Fruit fly (Drosophila melanogaster) whole organism, embryonic: ENCODE results near the gene CG33791.
A peak's percentile ranks its signal among the peaks of the same experiment; 100 is the strongest.

ENCODE experiments used
- ATbp ChIP-seq: fragments of 200-800 bp; sonication (Bioruptor generic); optimal IDR thresholded peaks from 2 replicates; lab custom pipeline; 2017; ENCODE audit warnings: missing biosample characterization, mild to moderate bottlenecking, missing genetic modification characterization, missing genetic modification reagents
- Adf1 ChIP-seq: fragments of 200-800 bp; sonication (Bioruptor generic); IDR thresholded peaks from 2 replicates; pipeline ENCODE4 v1.3.6; 2022; ENCODE audit warnings: missing biosample characterization, missing genetic modification characterization
- Asciz ChIP-seq: fragments of 200-800 bp; sonication (Bioruptor generic); optimal IDR thresholded peaks from 2 replicates; lab custom pipeline; 2017; ENCODE audit warnings: missing biosample characterization, mild to moderate bottlenecking, missing genetic modification characterization, missing genetic modification reagents
- CG10431 ChIP-seq: fragments of 200-800 bp; sonication (Bioruptor generic); optimal IDR thresholded peaks from 3 replicates; lab custom pipeline; 2018; ENCODE audit warnings: missing biosample characterization, mild to moderate bottlenecking, missing genetic modification characterization
- CG11456 ChIP-seq: fragments of 200-800 bp; sonication (Bioruptor generic); IDR thresholded peaks from 3 replicates; pipeline ENCODE4 v1.3.6; 2022; ENCODE audit warnings: missing biosample characterization, missing genetic modification characterization
- CG13624 ChIP-seq: fragments of 200-800 bp; sonication (Bioruptor generic); optimal IDR thresholded peaks from 2 replicates; lab custom pipeline; 2016; ENCODE audit warnings: missing biosample characterization, missing genetic modification characterization
- CG17912 ChIP-seq: fragments of 200-800 bp; sonication (Bioruptor generic); optimal IDR thresholded peaks from 2 replicates; lab custom pipeline; 2018; ENCODE audit warnings: missing biosample characterization, mild to moderate bottlenecking, missing genetic modification characterization
- CG18262 ChIP-seq: fragments of 200-800 bp; optimal IDR thresholded peaks from 3 replicates; lab custom pipeline; 2019; ENCODE audit warnings: missing biosample characterization, mild to moderate bottlenecking, missing genetic modification characterization, moderate library complexity
- CG2199 ChIP-seq: fragments of 200-800 bp; sonication (Bioruptor generic); IDR thresholded peaks from 3 replicates; pipeline ENCODE4 v1.3.6; 2022; ENCODE audit warnings: missing biosample characterization, missing genetic modification characterization
- CG30020 ChIP-seq: fragments of 200-800 bp; optimal IDR thresholded peaks from 2 replicates; lab custom pipeline; 2019; ENCODE audit warnings: missing biosample characterization, mild to moderate bottlenecking, missing genetic modification characterization, moderate library complexity
- CG31224 ChIP-seq: fragments of 200-800 bp; sonication (Bioruptor generic); IDR thresholded peaks from 2 replicates; pipeline ENCODE4 v1.3.6; 2022; ENCODE audit warnings: missing biosample characterization, missing genetic modification characterization
- CG31441 ChIP-seq: fragments of 200-800 bp; sonication (Bioruptor generic); IDR thresholded peaks from 2 replicates; pipeline ENCODE4 v1.3.6; 2022; ENCODE audit warnings: missing biosample characterization, missing genetic modification characterization
- CG3281 ChIP-seq: fragments of 200-800 bp; sonication (Bioruptor generic); optimal IDR thresholded peaks from 3 replicates; lab custom pipeline; 2017; ENCODE audit warnings: missing biosample characterization, mild to moderate bottlenecking, missing genetic modification characterization
- CG6254 ChIP-seq: fragments of 200-800 bp; sonication (Bioruptor generic); optimal IDR thresholded peaks from 3 replicates; lab custom pipeline; 2017; ENCODE audit warnings: mild to moderate bottlenecking, missing biosample characterization, missing genetic modification reagents, missing genetic modification characterization
- CG7271 ChIP-seq: fragments of 200-800 bp; sonication (Bioruptor generic); optimal IDR thresholded peaks from 2 replicates; lab custom pipeline; 2018; ENCODE audit warnings: missing biosample characterization, mild to moderate bottlenecking, missing genetic modification characterization, moderate library complexity
- CG7372 ChIP-seq: fragments of 200-800 bp; sonication (Bioruptor generic); IDR thresholded peaks from 2 replicates; pipeline ENCODE4 v1.3.6; 2022; ENCODE audit warnings: missing biosample characterization, missing genetic modification characterization
- CG9437 ChIP-seq: fragments of 200-800 bp; sonication (Bioruptor generic); optimal IDR thresholded peaks from 2 replicates; lab custom pipeline; 2018; ENCODE audit warnings: missing biosample characterization, mild to moderate bottlenecking, missing genetic modification characterization
- CG9932 ChIP-seq: fragments of 200-800 bp; sonication (Bioruptor generic); IDR thresholded peaks from 2 replicates; pipeline ENCODE4 v1.3.6; 2022; ENCODE audit warnings: missing biosample characterization, missing genetic modification characterization
- Deaf1 ChIP-seq: fragments of 200-800 bp; optimal IDR thresholded peaks from 3 replicates; lab custom pipeline; 2019; ENCODE audit warnings: missing biosample characterization, mild to moderate bottlenecking, missing genetic modification characterization, moderate library complexity
- MTF-1 ChIP-seq: fragments of 200-800 bp; sonication (Bioruptor generic); optimal IDR thresholded peaks from 2 replicates; lab custom pipeline; 2018; ENCODE audit warnings: missing biosample characterization, mild to moderate bottlenecking, missing genetic modification characterization, borderline replicate concordance
- Med ChIP-seq: fragments of 200-800 bp; sonication (Bioruptor generic); peaks from one replicate; lab custom pipeline; 2016; ENCODE audit warnings: missing biosample characterization, missing genetic modification characterization, mild to moderate bottlenecking, inconsistent platforms, moderate library complexity
- Rfx ChIP-seq: fragments of 200-800 bp; sonication (Bioruptor generic); IDR thresholded peaks from 2 replicates; pipeline ENCODE4 v1.3.6; 2022; ENCODE audit warnings: missing biosample characterization, missing genetic modification characterization
- Rx ChIP-seq: fragments of 200-800 bp; sonication (Bioruptor generic); IDR thresholded peaks from 2 replicates; pipeline ENCODE4 v1.3.6; 2022; ENCODE audit warnings: missing biosample characterization, missing genetic modification characterization
- Sry-β ChIP-seq: fragments of 200-800 bp; sonication (Bioruptor generic); optimal IDR thresholded peaks from 2 replicates; lab custom pipeline; 2018; ENCODE audit warnings: missing biosample characterization, mild to moderate bottlenecking, missing genetic modification characterization, moderate library complexity
- Trl ChIP-seq, 3 experiments: fragments of >200 bp in 2 of 3; fragments of 200-800 bp in 1 of 3; sonication (Bioruptor generic) in 1 of 3; optimal IDR thresholded peaks; 2 replicates in 1 of 3; 3 replicates in 2 of 3; lab custom pipeline; 2016 to 2017; ENCODE audit warnings: missing biosample characterization in 1 of 3, missing genetic modification characterization in 1 of 3
- dan ChIP-seq: fragments of 200-800 bp; sonication (Bioruptor generic); IDR thresholded peaks from 2 replicates; pipeline ENCODE4 v1.3.6; 2022; ENCODE audit warnings: missing biosample characterization, missing genetic modification characterization
- dmrt11E ChIP-seq: fragments of 200-800 bp; sonication (Bioruptor generic); optimal IDR thresholded peaks from 3 replicates; lab custom pipeline; 2018; ENCODE audit warnings: missing biosample characterization, mild to moderate bottlenecking, missing genetic modification characterization, moderate library complexity
- ems ChIP-seq: fragments of 200-800 bp; sonication (Bioruptor generic); optimal IDR thresholded peaks from 3 replicates; lab custom pipeline; 2016; ENCODE audit warnings: missing biosample characterization, missing genetic modification characterization
- fd102C ChIP-seq: fragments of 200-800 bp; sonication (Bioruptor generic); optimal IDR thresholded peaks from 2 replicates; lab custom pipeline; 2018; ENCODE audit warnings: missing biosample characterization, mild to moderate bottlenecking, missing genetic modification characterization, moderate library complexity
- gfzf ChIP-seq: fragments of 200-800 bp; sonication (Bioruptor generic); optimal IDR thresholded peaks from 2 replicates; lab custom pipeline; 2016; ENCODE audit warnings: missing biosample characterization, mild to moderate bottlenecking, missing genetic modification characterization, moderate library complexity
- hbn ChIP-seq: fragments of 200-800 bp; sonication (Bioruptor generic); IDR thresholded peaks from 2 replicates; pipeline ENCODE4 v1.3.6; 2022; ENCODE audit warnings: missing biosample characterization, missing genetic modification characterization; ENCODE audit not compliant: partially characterized antibody
- hth ChIP-seq: fragments of >200 bp; optimal IDR thresholded peaks from 2 replicates; lab custom pipeline; 2017; ENCODE audit warnings: inconsistent platforms
- maf-S ChIP-seq: fragments of 200-800 bp; sonication (Bioruptor generic); optimal IDR thresholded peaks from 2 replicates; lab custom pipeline; 2016; ENCODE audit warnings: missing biosample characterization, missing genetic modification characterization
- pho ChIP-seq: fragments of 200-800 bp; sonication (Bioruptor generic); optimal IDR thresholded peaks from 2 replicates; lab custom pipeline; 2016; ENCODE audit warnings: missing biosample characterization, missing genetic modification characterization
- ranshi ChIP-seq: fragments of 200-800 bp; sonication (Bioruptor generic); IDR thresholded peaks from 2 replicates; pipeline ENCODE4 v1.3.6; 2022; ENCODE audit warnings: missing biosample characterization, missing genetic modification characterization
- row ChIP-seq: fragments of 200-800 bp; sonication (Bioruptor generic); IDR thresholded peaks from 3 replicates; pipeline ENCODE4 v1.3.6; 2022; ENCODE audit warnings: missing biosample characterization, missing genetic modification characterization
- sd ChIP-seq: fragments of 200-800 bp; sonication (Bioruptor generic); optimal IDR thresholded peaks from 3 replicates; lab custom pipeline; 2018; ENCODE audit warnings: missing biosample characterization, mild to moderate bottlenecking, missing genetic modification characterization, moderate library complexity
- sens ChIP-seq: fragments of 200-800 bp; sonication (Bioruptor generic); peaks from one replicate; lab custom pipeline; 2016; ENCODE audit warnings: missing biosample characterization, missing genetic modification characterization
- sob ChIP-seq: fragments of 200-800 bp; sonication (Bioruptor generic); IDR thresholded peaks from 2 replicates; pipeline ENCODE4 v1.3.6; 2022; ENCODE audit warnings: missing biosample characterization, missing genetic modification characterization
- stc ChIP-seq: fragments of 200-800 bp; sonication (Bioruptor generic); IDR thresholded peaks from 2 replicates; pipeline ENCODE4 v1.3.6; 2022; ENCODE audit warnings: missing biosample characterization, missing genetic modification characterization
- tio ChIP-seq: fragments of 200-800 bp; sonication (Bioruptor generic); optimal IDR thresholded peaks from 2 replicates; lab custom pipeline; 2017; ENCODE audit warnings: missing biosample characterization, missing genetic modification characterization, inconsistent platforms
- twi ChIP-seq: fragments of 200-800 bp; optimal IDR thresholded peaks from 2 replicates; lab custom pipeline; 2019; ENCODE audit warnings: missing biosample characterization, mild to moderate bottlenecking, missing genetic modification characterization, moderate library complexity
- vnd ChIP-seq: fragments of 200-800 bp; sonication (Bioruptor generic); IDR thresholded peaks from 3 replicates; pipeline ENCODE4 v1.3.6; 2022; ENCODE audit warnings: missing biosample characterization, missing genetic modification characterization; ENCODE audit not compliant: partially characterized antibody
- wek ChIP-seq: fragments of 200-800 bp; sonication (Bioruptor generic); optimal IDR thresholded peaks from 3 replicates; lab custom pipeline; 2018; ENCODE audit warnings: missing biosample characterization, mild to moderate bottlenecking, missing genetic modification characterization, moderate library complexity
- z ChIP-seq: fragments of 200-800 bp; sonication (Bioruptor generic); IDR thresholded peaks from 3 replicates; pipeline ENCODE4 v1.3.6; 2022; ENCODE audit warnings: missing biosample characterization, missing genetic modification characterization
- zfh1 ChIP-seq: fragments of 200-800 bp; sonication (Bioruptor generic); IDR thresholded peaks from 3 replicates; pipeline ENCODE4 v1.3.6; 2022; ENCODE audit warnings: missing biosample characterization, missing genetic modification characterization

CG33791 gene

DNA sequence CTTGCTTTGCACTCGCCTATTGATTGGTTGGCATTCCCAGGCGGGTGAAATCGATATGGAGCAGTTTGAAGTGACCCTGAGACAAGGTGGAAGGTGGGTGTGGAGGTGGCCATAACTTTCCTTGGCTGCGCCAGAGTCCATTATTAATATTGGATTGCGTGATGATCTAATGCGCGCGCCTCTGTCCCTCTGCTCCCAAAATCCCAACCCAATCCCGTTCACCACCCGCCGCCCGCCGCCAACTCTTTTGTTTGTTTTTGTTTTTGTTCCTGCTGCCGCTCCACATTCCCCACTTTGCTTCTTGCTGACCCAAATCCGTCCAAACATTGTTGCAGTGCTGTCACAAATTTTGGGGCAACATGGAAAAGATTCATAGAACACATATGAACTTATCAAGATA is 31.7 kb upstream of the CG33791 start (continued):
- TF ChIP-seq Adf1 (GFP tag; lab: Robert Waterston, UW) (no peak), CG10431 (GFP tag; lab: Kevin White, UChicago) (no peak), maf-S (GFP tag; lab: Kevin White, UChicago) (no peak), z (GFP tag; lab: Robert Waterston, UW) (0 out of 3 replicates have a peak, but pooled peaks have one; percentile 55), CG13624 (no peak), CG7372 (GFP tag; lab: Robert Waterston, UW) (no peak), CG3281 (GFP tag; lab: Kevin White, UChicago) (no peak), hbn (GFP tag; lab: Robert Waterston, UW) (no peak), gfzf (GFP tag; lab: Kevin White, UChicago) (no peak), CG31224 (GFP tag; lab: Robert Waterston, UW) (no peak), ems (no peak), dan (GFP tag; lab: Robert Waterston, UW) (no peak), Rx (no peak), fd102C (GFP tag; lab: Kevin White, UChicago) (no peak), sd (tag; lab: Kevin White, UChicago) (peak; percentile 42)

DNA sequence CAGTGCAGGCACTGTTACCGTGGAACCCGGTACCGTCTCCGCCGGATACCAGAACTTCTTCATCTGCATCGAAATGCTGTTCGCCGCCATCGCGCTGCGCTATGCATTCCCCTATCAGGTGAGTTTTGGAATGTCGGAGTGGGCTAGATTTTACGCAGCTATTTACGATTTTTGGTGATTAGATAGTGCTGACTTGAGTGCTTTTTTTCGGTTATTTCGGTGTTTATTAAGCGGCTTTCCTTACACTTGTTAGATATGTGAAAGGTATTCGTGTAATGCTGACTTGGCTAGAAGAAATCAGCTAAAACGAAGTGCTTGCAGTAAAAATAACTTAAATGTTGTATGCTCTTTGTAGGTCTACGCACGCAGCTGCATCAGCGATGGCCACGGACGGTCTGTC is 29.6 kb upstream of the CG33791 start:
- TF ChIP-seq CG18262 (tag; lab: Kevin White, UChicago) = no peak
- 0 out of 3 replicates have a peak, but pooled peaks have one; percentile 66 for TF ChIP-seq CG2199 (GFP tag; lab: Robert Waterston, UW)
- no peak for TF ChIP-seq CG11456 (GFP tag; lab: Robert Waterston, UW)
- TF ChIP-seq hth (lab: Kevin White, UChicago) = no peak
- TF ChIP-seq sd (tag; lab: Kevin White, UChicago) = peak; percentile 97
- TF ChIP-seq wek (GFP tag; lab: Kevin White, UChicago) = peak; percentile 15
- peak; percentile 20; the same call in 1 of the 3 replicates for TF ChIP-seq vnd (GFP tag; lab: Robert Waterston, UW)
- no peak for TF ChIP-seq Asciz (GFP tag; lab: Kevin White, UChicago)

DNA sequence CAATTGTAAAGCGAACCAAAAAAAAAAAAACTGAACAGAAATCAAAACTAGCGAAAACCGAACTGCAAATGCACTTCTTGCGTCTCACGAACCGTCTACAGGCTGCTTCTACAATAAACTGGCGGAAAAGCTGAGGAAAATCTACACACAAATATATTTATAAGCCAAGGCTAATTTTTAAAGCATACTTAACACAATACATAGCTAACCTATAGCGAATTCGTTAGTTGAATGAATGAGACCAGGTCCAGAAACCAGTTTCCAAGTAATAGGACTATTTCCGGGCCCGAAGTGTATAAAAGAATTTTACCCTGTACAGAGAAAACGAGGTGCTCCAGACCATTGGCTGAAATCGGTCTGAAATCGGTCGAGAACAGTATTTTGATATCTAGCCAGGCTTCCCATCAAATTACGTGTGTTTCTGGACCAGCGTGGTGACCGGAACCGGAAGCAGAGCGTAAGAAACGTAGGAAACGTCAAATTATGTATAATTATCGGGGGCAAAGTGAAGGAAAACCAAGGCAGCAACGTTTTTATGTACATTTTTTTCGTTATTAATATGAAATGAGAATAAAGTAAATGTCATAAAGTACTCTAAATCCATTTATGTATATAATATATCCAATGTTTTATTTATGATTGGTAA is 26.9 kb upstream of the CG33791 start:
- TF ChIP-seq CG9932 = no peak
- 0 out of 2 replicates have a peak, but pooled peaks have one; percentile 13 for TF ChIP-seq CG31441 (GFP tag; lab: Robert Waterston, UW)
- no peak for TF ChIP-seq fd102C (GFP tag; lab: Kevin White, UChicago)
- TF ChIP-seq CG9437 (GFP tag; lab: Kevin White, UChicago) = peak; percentile 27
- TF ChIP-seq CG31224 (GFP tag; lab: Robert Waterston, UW) = no peak
- TF ChIP-seq tio (GFP tag; lab: Kevin White, UChicago) = no peak
- no peak for TF ChIP-seq Sry-β
- TF ChIP-seq hbn (GFP tag; lab: Robert Waterston, UW) = no peak
- TF ChIP-seq Trl (optimal IDR thresholded peaks at IDR 0.05; lab: Kevin White, UChicago) = no peak
- no peak for TF ChIP-seq Trl (GFP tag; optimal IDR thresholded peaks at IDR 0.05; lab: Kevin White, UChicago)
- no peak for TF ChIP-seq ATbp (GFP tag; lab: Kevin White, UChicago)
- TF ChIP-seq Med = peak; percentile 48
- TF ChIP-seq Deaf1 (tag; lab: Kevin White, UChicago) = no peak
- TF ChIP-seq stc = peak; percentile 22; the same call in 1 of the 2 replicates
- no peak for TF ChIP-seq twi
- TF ChIP-seq Rfx (GFP tag; lab: Robert Waterston, UW) = no peak
- TF ChIP-seq CG7271 = peak; percentile 18
- TF ChIP-seq CG6254 = peak; percentile 16
- TF ChIP-seq CG17912 (GFP tag; lab: Kevin White, UChicago) = no peak
- 0 out of 3 replicates have a peak, but pooled peaks have one; percentile 42 for TF ChIP-seq zfh1 (GFP tag; lab: Robert Waterston, UW)
- no peak for TF ChIP-seq MTF-1
- no peak for TF ChIP-seq pho (GFP tag; lab: Kevin White, UChicago)
- TF ChIP-seq row (GFP tag; lab: Robert Waterston, UW) = 0 out of 3 replicates have a peak, but pooled peaks have one; percentile 25
- TF ChIP-seq dmrt11E (tag; lab: Kevin White, UChicago) = peak; percentile 5
- peak; percentile 55 for TF ChIP-seq sens
- 0 out of 2 replicates have a peak, but pooled peaks have one; percentile 17 for TF ChIP-seq sob (GFP tag; lab: Robert Waterston, UW)
- no peak for TF ChIP-seq CG30020 (tag; lab: Kevin White, UChicago)
- peak; percentile 13; the same call in 1 of the 2 replicates for TF ChIP-seq ranshi
